Worm (Caenorhabditis elegans): Measurements from ENCODE around the gene srd-38.

ce11 chrX:13323697-13324096 is 32.1 kb downstream of the srd-38 start:
- TF ChIP-seq F13C5.2 (tag; optimal IDR thresholded peaks at IDR 0.05), result no peak
- TF ChIP-seq ama-1 (optimal IDR thresholded peaks at IDR 0.05), result no peak
- TF ChIP-seq tra-4 (tag; optimal IDR thresholded peaks at IDR 0.05), result no peak
- TF ChIP-seq sea-1 (GFP tag; conservative IDR thresholded peaks at IDR 0.05), result no peak
- no peak for TF ChIP-seq aly-1 (tag; optimal IDR thresholded peaks at IDR 0.05)

Data from whole organism, early embryonic.